Worm (Caenorhabditis elegans): ENCODE measurements around the gene scl-23.

The scl-23 gene

ce11 chrIV:51219-51618 lies 38.7 kb downstream of the scl-23 start (continued):
- no peak for TF ChIP-seq fkh-3 (tag; optimal IDR thresholded peaks at IDR 0.05)
- no peak for TF ChIP-seq nfyb-1 (GFP tag; IDR thresholded peaks at IDR 0.05)
- no peak for TF ChIP-seq madf-6 (GFP tag; IDR thresholded peaks at IDR 0.05)

- TF ChIP-seq F52B5.7 (tag; optimal IDR thresholded peaks at IDR 0.05): no peak
- TF ChIP-seq C06A6.2 (GFP tag; conservative IDR thresholded peaks at IDR 0.05): no peak
- TF ChIP-seq ceh-100 (GFP tag; IDR thresholded peaks at IDR 0.05): no peak
Observed at ce11 chrIV:48780-49179, 41.1 kb downstream of the scl-23 start, which contains the start of gene frm-5.1. frm-5.1 (minus strand) TSS chrIV:48880.
